Worm (Caenorhabditis elegans): ENCODE measurements around the gene B0244.10.

B0244.10 gene

ce11 chrIII:5734905-5735304, at the start of gene B0244.10:
TSS of gene B0244.10 (plus strand) at chrIII:5735158.
- no peak for TF ChIP-seq aly-2 (tag; optimal IDR thresholded peaks at IDR 0.05)
- TF ChIP-seq sea-2 (GFP tag; optimal IDR thresholded peaks at IDR 0.05) = no peak
- no peak for TF ChIP-seq nhr-11 (tag; optimal IDR thresholded peaks at IDR 0.05)
- peak; percentile 79 for TF ChIP-seq pqm-1 (tag; optimal IDR thresholded peaks at IDR 0.05)
- TF ChIP-seq nhr-77 (tag; optimal IDR thresholded peaks at IDR 0.05) = no peak
- TF ChIP-seq egl-5 (tag; optimal IDR thresholded peaks at IDR 0.05) = no peak
- TF ChIP-seq jun-1 (tag; optimal IDR thresholded peaks at IDR 0.05) = peak; percentile 4
- TF ChIP-seq nhr-237 (tag; optimal IDR thresholded peaks at IDR 0.05) = no peak
- no peak for TF ChIP-seq nhr-28 (tag; optimal IDR thresholded peaks at IDR 0.05)
- TF ChIP-seq fos-1 (tag; optimal IDR thresholded peaks at IDR 0.05) = no peak
- no peak for TF ChIP-seq nhr-76 (tag; optimal IDR thresholded peaks at IDR 0.05)
- peak; percentile 85 for TF ChIP-seq elt-2 (tag; optimal IDR thresholded peaks at IDR 0.05)
- peak; percentile 1 for TF ChIP-seq ceh-28 (tag; optimal IDR thresholded peaks at IDR 0.05)

ce11 chrIII:5688246-5688645, 46.7 kb upstream of the B0244.10 start:
- no peak for TF ChIP-seq ceh-16 (tag; optimal IDR thresholded peaks at IDR 0.05)
- TF ChIP-seq jun-1 (tag; optimal IDR thresholded peaks at IDR 0.05) = no peak
- no peak for TF ChIP-seq mdl-1 (tag; optimal IDR thresholded peaks at IDR 0.05)
- TF ChIP-seq elt-2 (tag; optimal IDR thresholded peaks at IDR 0.05) = peak; percentile 30
- peak; percentile 25 for TF ChIP-seq pqm-1 (tag; optimal IDR thresholded peaks at IDR 0.05)
- no peak for TF ChIP-seq nhr-12 (tag; optimal IDR thresholded peaks at IDR 0.05)
- no peak for TF ChIP-seq nhr-77 (tag; optimal IDR thresholded peaks at IDR 0.05)
- peak; percentile 39 for TF ChIP-seq snpc-4 (tag; optimal IDR thresholded peaks at IDR 0.05)
- TF ChIP-seq ceh-9 (tag; optimal IDR thresholded peaks at IDR 0.05) = no peak
- TF ChIP-seq ztf-4 (tag; optimal IDR thresholded peaks at IDR 0.05) = no peak
- peak; percentile 98 for TF ChIP-seq pha-4 (tag; optimal IDR thresholded peaks at IDR 0.05)
- TF ChIP-seq lin-39 (tag; optimal IDR thresholded peaks at IDR 0.05) = peak; percentile 38
- peak; percentile 71 for TF ChIP-seq nfya-1 (tag; optimal IDR thresholded peaks at IDR 0.05; ENCODE audit: insufficient read depth)
- TF ChIP-seq nhr-76 (tag; optimal IDR thresholded peaks at IDR 0.05) = no peak
- TF ChIP-seq hmg-11 (tag; optimal IDR thresholded peaks at IDR 0.05) = peak; percentile 65
- TF ChIP-seq nhr-67 (tag; optimal IDR thresholded peaks at IDR 0.05) = no peak

- TF ChIP-seq lin-39 (tag; optimal IDR thresholded peaks at IDR 0.05) (no peak), ama-1 (optimal IDR thresholded peaks at IDR 0.05) (no peak), hmg-11 (tag; optimal IDR thresholded peaks at IDR 0.05) (no peak), unc-39 (tag; optimal IDR thresholded peaks at IDR 0.05) (no peak), nhr-11 (tag; optimal IDR thresholded peaks at IDR 0.05) (no peak), mdl-1 (tag; optimal IDR thresholded peaks at IDR 0.05) (no peak), lsy-12 (tag; optimal IDR thresholded peaks at IDR 0.05) (no peak)
These were observed 43.1 kb upstream of the B0244.10 start for ce11 chrIII:5691826-5692225.

ce11 chrIII:5692690-5693089, 42.3 kb upstream of the B0244.10 start, which contains the start of the genes abi-1 and arle-14:
TSS of gene abi-1 (minus strand) at chrIII:5692740.
TSS of gene arle-14 (plus strand) at chrIII:5692906.
- TF ChIP-seq nfya-1 (tag; optimal IDR thresholded peaks at IDR 0.05; ENCODE audit: insufficient read depth) = peak; percentile 35
- peak; percentile 39 for TF ChIP-seq pha-4 (tag; optimal IDR thresholded peaks at IDR 0.05)
- no peak for TF ChIP-seq nhr-67 (tag; optimal IDR thresholded peaks at IDR 0.05)
- no peak for TF ChIP-seq ceh-9 (tag; optimal IDR thresholded peaks at IDR 0.05)
- TF ChIP-seq fos-1 (tag; optimal IDR thresholded peaks at IDR 0.05) = no peak
- peak; percentile 17 for TF ChIP-seq hmg-11 (tag; optimal IDR thresholded peaks at IDR 0.05)
- no peak for TF ChIP-seq egl-5 (tag; optimal IDR thresholded peaks at IDR 0.05)
- TF ChIP-seq nhr-12 (tag; optimal IDR thresholded peaks at IDR 0.05) = no peak
- TF ChIP-seq R02D3.7 (tag; optimal IDR thresholded peaks at IDR 0.05) = peak; percentile 15
- TF ChIP-seq sea-2 (GFP tag; optimal IDR thresholded peaks at IDR 0.05) = no peak
- TF ChIP-seq mdl-1 (tag; optimal IDR thresholded peaks at IDR 0.05) = no peak

ce11 chrIII:5693736-5694135, 41.2 kb upstream of the B0244.10 start, which contains the start of gene B0336.13:
TSS of gene B0336.13 (plus strand) at chrIII:5694036.
- TF ChIP-seq lin-15B (tag; optimal IDR thresholded peaks at IDR 0.05) (no peak), elt-3 (tag; optimal IDR thresholded peaks at IDR 0.05) (no peak), ceh-16 (tag; optimal IDR thresholded peaks at IDR 0.05) (no peak), nhr-23 (tag; optimal IDR thresholded peaks at IDR 0.05) (no peak), hmg-11 (tag; optimal IDR thresholded peaks at IDR 0.05) (no peak), sea-2 (GFP tag; optimal IDR thresholded peaks at IDR 0.05) (no peak), skn-1 (tag; optimal IDR thresholded peaks at IDR 0.05) (no peak), elt-1 (tag; optimal IDR thresholded peaks at IDR 0.05) (no peak), unc-62 (GFP tag; optimal IDR thresholded peaks at IDR 0.05) (no peak), nhr-67 (tag; optimal IDR thresholded peaks at IDR 0.05) (no peak), lin-39 (tag; optimal IDR thresholded peaks at IDR 0.05) (no peak), zag-1 (tag; optimal IDR thresholded peaks at IDR 0.05) (no peak), fkh-2 (tag; optimal IDR thresholded peaks at IDR 0.05) (no peak), ama-1 (optimal IDR thresholded peaks at IDR 0.05) (no peak), aly-2 (tag; optimal IDR thresholded peaks at IDR 0.05) (no peak), nhr-237 (tag; optimal IDR thresholded peaks at IDR 0.05) (no peak), pqm-1 (tag; optimal IDR thresholded peaks at IDR 0.05) (no peak)
